Worm (Caenorhabditis elegans) whole organism, late embryonic: ENCODE results near the gene C15C8.5.
A peak's percentile ranks its signal among the peaks of the same experiment; 100 is the strongest.

Source experiments
- C08G9.2 ChIP-seq: sonication (generic microtip); optimal IDR thresholded peaks from 2 replicates; lab custom pipeline; 2016; ENCODE audit warnings: mild to moderate bottlenecking, missing genetic modification characterization, moderate library complexity, missing compliant biosample characterization
- F13H6.1 ChIP-seq: sonication (generic microtip); optimal IDR thresholded peaks from 2 replicates; lab custom pipeline; 2016; ENCODE audit warnings: missing genetic modification characterization, missing compliant biosample characterization
- K02D7.2 ChIP-seq: sonication (generic microtip); optimal IDR thresholded peaks from 2 replicates; lab custom pipeline; 2017; ENCODE audit warnings: mild to moderate bottlenecking, missing genetic modification characterization, missing compliant biosample characterization
- K09A11.1 ChIP-seq: sonication (generic microtip); optimal IDR thresholded peaks from 2 replicates; lab custom pipeline; 2017; ENCODE audit warnings: antibody characterized with exemption, mild to moderate bottlenecking, missing genetic modification characterization, missing compliant biosample characterization; ENCODE audit not compliant: insufficient read depth
- ahr-1 ChIP-seq: sonication (generic microtip); optimal IDR thresholded peaks from 2 replicates; lab custom pipeline; 2016; ENCODE audit warnings: missing genetic modification characterization, missing compliant biosample characterization
- ama-1 ChIP-seq: fragments of 150-350 bp; optimal IDR thresholded peaks from 2 replicates; lab custom pipeline; 2014
- ceh-14 ChIP-seq: sonication (generic microtip); optimal IDR thresholded peaks from 2 replicates; lab custom pipeline; 2016; ENCODE audit warnings: missing genotype, missing genetic modification characterization, missing compliant biosample characterization
- ceh-18 ChIP-seq: sonication (generic microtip); optimal IDR thresholded peaks from 2 replicates; lab custom pipeline; 2016; ENCODE audit warnings: missing genetic modification characterization, missing compliant biosample characterization
- ceh-19 ChIP-seq: fragments of 200-800 bp; sonication (Bioruptor generic); optimal IDR thresholded peaks from 2 replicates; lab custom pipeline; 2018; ENCODE audit warnings: mild to moderate bottlenecking, missing genetic modification characterization, missing compliant biosample characterization
- ceh-2 ChIP-seq: sonication (generic microtip); optimal IDR thresholded peaks from 2 replicates; lab custom pipeline; 2016; ENCODE audit warnings: missing genotype, missing genetic modification characterization, missing compliant biosample characterization
- ceh-22 ChIP-seq: sonication (generic microtip); optimal IDR thresholded peaks from 2 replicates; lab custom pipeline; 2017; ENCODE audit warnings: missing biosample characterization, missing genetic modification characterization
- ceh-30 ChIP-seq: fragments of 150-350 bp; optimal IDR thresholded peaks from 2 replicates; lab custom pipeline; 2014; ENCODE audit warnings: missing biosample characterization, missing genetic modification characterization
- ceh-48 ChIP-seq: sonication (generic microtip); optimal IDR thresholded peaks from 2 replicates; lab custom pipeline; 2016; ENCODE audit warnings: missing genetic modification characterization, inconsistent platforms, missing compliant biosample characterization
- ceh-6 ChIP-seq: fragments of 200-800 bp; sonication (Bioruptor generic); optimal IDR thresholded peaks from 2 replicates; lab custom pipeline; 2018; ENCODE audit warnings: mild to moderate bottlenecking, missing genetic modification characterization, missing compliant biosample characterization
- dmd-4 ChIP-seq: sonication (generic microtip); optimal IDR thresholded peaks from 2 replicates; lab custom pipeline; 2016; ENCODE audit warnings: borderline replicate concordance, missing genetic modification characterization, missing compliant biosample characterization
- elt-2 ChIP-seq: sonication (generic microtip); optimal IDR thresholded peaks from 2 replicates; lab custom pipeline; 2016; ENCODE audit warnings: missing genetic modification reagents, missing genetic modification characterization, missing compliant biosample characterization
- eyg-1 ChIP-seq: sonication (generic microtip); optimal IDR thresholded peaks from 2 replicates; lab custom pipeline; 2016; ENCODE audit warnings: missing genotype, missing genetic modification characterization, missing compliant biosample characterization
- gmeb-2 ChIP-seq: sonication (generic microtip); optimal IDR thresholded peaks from 2 replicates; lab custom pipeline; 2016; ENCODE audit warnings: missing genetic modification characterization, inconsistent platforms, missing compliant biosample characterization
- hlh-6 ChIP-seq: sonication (generic microtip); optimal IDR thresholded peaks from 2 replicates; lab custom pipeline; 2016; ENCODE audit warnings: missing genotype, missing genetic modification characterization, missing compliant biosample characterization
- lin-11 ChIP-seq: fragments of 200-800 bp; sonication (Bioruptor generic); optimal IDR thresholded peaks from 2 replicates; lab custom pipeline; 2018; ENCODE audit warnings: mild to moderate bottlenecking, missing genetic modification characterization, missing compliant biosample characterization
- mec-3 ChIP-seq: sonication (generic microtip); optimal IDR thresholded peaks from 2 replicates; lab custom pipeline; 2016; ENCODE audit warnings: borderline replicate concordance, missing genetic modification characterization, missing compliant biosample characterization
- nfya-1 ChIP-seq: sonication (generic microtip); optimal IDR thresholded peaks from 2 replicates; lab custom pipeline; 2017; ENCODE audit warnings: missing genetic modification characterization, mild to moderate bottlenecking, missing compliant biosample characterization, antibody characterized with exemption, moderate library complexity
- nhr-11 ChIP-seq: fragments of 150-350 bp; optimal IDR thresholded peaks from 2 replicates; lab custom pipeline; 2014; ENCODE audit warnings: missing biosample characterization, missing genetic modification characterization
- npax-4 ChIP-seq: sonication (generic microtip); optimal IDR thresholded peaks from 2 replicates; lab custom pipeline; 2016; ENCODE audit warnings: missing genetic modification characterization, missing compliant biosample characterization
- odd-2 ChIP-seq: sonication (generic microtip); optimal IDR thresholded peaks from 2 replicates; lab custom pipeline; 2017; ENCODE audit warnings: antibody characterized with exemption, mild to moderate bottlenecking, missing genetic modification characterization, missing compliant biosample characterization
- pat-9 ChIP-seq: fragments of 200-800 bp; sonication (Bioruptor generic); optimal IDR thresholded peaks from 2 replicates; lab custom pipeline; 2018; ENCODE audit warnings: mild to moderate bottlenecking, missing genetic modification characterization, moderate library complexity, missing compliant biosample characterization
- pax-1 ChIP-seq: fragments of 150-350 bp; optimal IDR thresholded peaks from 2 replicates; lab custom pipeline; 2014; ENCODE audit warnings: missing biosample characterization, missing genetic modification characterization
- pros-1 ChIP-seq: fragments of 150-350 bp; optimal IDR thresholded peaks from 2 replicates; lab custom pipeline; 2014; ENCODE audit warnings: missing biosample characterization, missing genetic modification reagents, missing genetic modification characterization
- ref-2 ChIP-seq: sonication (generic microtip); optimal IDR thresholded peaks from 2 replicates; lab custom pipeline; 2016; ENCODE audit warnings: missing genetic modification characterization, missing compliant biosample characterization
- sdc-2 ChIP-seq: sonication (generic microtip); optimal IDR thresholded peaks from 2 replicates; lab custom pipeline; 2016; ENCODE audit warnings: missing genotype, missing genetic modification characterization, missing compliant biosample characterization
- tbx-2 ChIP-seq: sonication (generic microtip); optimal IDR thresholded peaks from 2 replicates; lab custom pipeline; 2016; ENCODE audit warnings: missing genetic modification characterization, missing compliant biosample characterization
- tbx-7 ChIP-seq: sonication (generic microtip); optimal IDR thresholded peaks from 2 replicates; lab custom pipeline; 2016; ENCODE audit warnings: missing genotype, missing genetic modification characterization, missing compliant biosample characterization
- ttx-3 ChIP-seq: sonication (generic microtip); optimal IDR thresholded peaks from 2 replicates; lab custom pipeline; 2016; ENCODE audit warnings: missing genetic modification reagents, missing genetic modification characterization, missing compliant biosample characterization
- unc-42 ChIP-seq: sonication (generic microtip); optimal IDR thresholded peaks from 2 replicates; lab custom pipeline; 2016; ENCODE audit warnings: missing genotype, missing genetic modification characterization, missing compliant biosample characterization
- unc-86 ChIP-seq: sonication (generic microtip); optimal IDR thresholded peaks from 2 replicates; lab custom pipeline; 2016; ENCODE audit warnings: missing genetic modification characterization, missing compliant biosample characterization

The C15C8.5 gene

ce11 chrV:12728062-12728665 lies 19.6 kb upstream of the C15C8.5 start, which contains the start of the genes rpl-28 and mrpl-49 (continued):
- TF ChIP-seq ceh-14 (tag; lab: Kevin White, UChicago): peak; percentile 3
- no peak for TF ChIP-seq K02D7.2 (tag; lab: Kevin White, UChicago)
- peak; percentile 4 for TF ChIP-seq unc-86 (tag; lab: Kevin White, UChicago)
- no peak for TF ChIP-seq ama-1 (lab: Kevin White, UChicago)
- TF ChIP-seq ceh-2 (tag; lab: Kevin White, UChicago): no peak
- no peak for TF ChIP-seq ahr-1 (tag; lab: Kevin White, UChicago)
- TF ChIP-seq K09A11.1 (tag; lab: Kevin White, UChicago): no peak
- TF ChIP-seq ref-2: no peak

- TF ChIP-seq pros-1 (tag; lab: Kevin White, UChicago) (no peak), C08G9.2 (tag; lab: Kevin White, UChicago) (no peak), ceh-30 (no peak), hlh-6 (tag; lab: Kevin White, UChicago) (no peak), ceh-48 (no peak), ceh-6 (no peak), lin-11 (no peak), pax-1 (no peak), mec-3 (no peak)
- TF ChIP-seq, all 69 proteins: peak for 0
Observed at ce11 chrV:12729220-12729619, 18.6 kb upstream of the C15C8.5 start, which contains the start of gene R11D1.10. TSS of gene R11D1.10 (plus strand) at chrV:12729520.

- no peak for TF ChIP-seq nhr-11 (tag; lab: Kevin White, UChicago)
- TF ChIP-seq dmd-4 (tag; lab: Kevin White, UChicago): no peak
- no peak for TF ChIP-seq sdc-2 (tag; lab: Kevin White, UChicago)
- no peak for TF ChIP-seq pat-9 (tag; lab: Kevin White, UChicago)
- TF ChIP-seq elt-2 (tag; lab: Kevin White, UChicago): peak; percentile 80
- TF ChIP-seq odd-2 (tag; lab: Kevin White, UChicago): no peak
- no peak for TF ChIP-seq hlh-6 (tag; lab: Kevin White, UChicago)
- TF ChIP-seq tbx-2: no peak
Observed at ce11 chrV:12732734-12733133, 15.1 kb upstream of the C15C8.5 start.

- TF ChIP-seq elt-2 (tag; lab: Kevin White, UChicago): peak; percentile 62
- no peak for TF ChIP-seq ttx-3
Observed at ce11 chrV:12733465-12734248, 14.2 kb upstream of the C15C8.5 start, which contains the start of the genes dhs-21 and xbx-9. TSS of gene dhs-21 (minus strand) at chrV:12733645. TSS of gene xbx-9 (plus strand) at chrV:12734198.

ce11 chrV:12736166-12736753 lies 11.5 kb upstream of the C15C8.5 start, which contains the start of gene cky-1:
TSS of gene cky-1 (plus strand) at chrV:12736703.
- TF ChIP-seq lin-11 (no peak), tbx-2 (peak; percentile 35)

ce11 chrV:12741684-12742083 lies 6.1 kb upstream of the C15C8.5 start, which contains the start of gene hrg-7:
TSS of gene hrg-7 (plus strand) at chrV:12742041.
- TF ChIP-seq npax-4 (tag; lab: Kevin White, UChicago) (no peak), F13H6.1 (tag; lab: Kevin White, UChicago) (no peak), pax-1 (no peak), ceh-22 (tag; lab: Kevin White, UChicago) (no peak), tbx-7 (tag; lab: Kevin White, UChicago) (no peak), nfya-1 (no peak), pros-1 (tag; lab: Kevin White, UChicago) (no peak), unc-42 (tag; lab: Kevin White, UChicago) (no peak), gmeb-2 (tag; lab: Kevin White, UChicago) (no peak), ceh-19 (GFP tag; lab: Kevin White, UChicago) (no peak), ref-2 (no peak), ceh-18 (tag; lab: Kevin White, UChicago) (no peak), eyg-1 (no peak)
